Worm (Caenorhabditis elegans): ENCODE data around the gene nhr-190.

DNA sequence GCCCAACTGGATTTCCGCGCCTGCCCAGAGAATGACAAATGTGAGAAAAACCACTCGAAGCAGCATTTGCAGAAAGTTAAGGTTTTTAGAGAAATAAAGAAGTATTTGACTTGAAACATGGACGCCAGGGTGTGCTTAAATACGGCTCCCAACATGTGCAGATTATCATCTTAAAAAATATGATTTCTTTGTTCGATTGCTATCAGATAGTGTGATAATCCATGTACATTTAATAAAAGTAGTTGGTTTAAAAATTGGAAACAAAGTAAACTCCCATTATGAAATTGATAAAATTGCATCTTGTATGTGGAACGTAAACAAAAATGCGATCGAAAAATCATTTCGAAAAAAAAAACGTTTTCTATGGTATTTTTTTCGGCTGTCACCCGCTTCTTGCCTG, 15.1 kb downstream of the nhr-190 start, which contains the start of gene F48G7.8:
- TF ChIP-seq dmd-4 (tag; optimal IDR thresholded peaks at IDR 0.05): no peak
- no peak for TF ChIP-seq unc-62 (GFP tag; optimal IDR thresholded peaks at IDR 0.05)
- no peak for TF ChIP-seq unc-55 (GFP tag; optimal IDR thresholded peaks at IDR 0.05)
- no peak for TF ChIP-seq lin-39 (tag; optimal IDR thresholded peaks at IDR 0.05)
- no peak for TF ChIP-seq lsy-2 (tag; optimal IDR thresholded peaks at IDR 0.05)
- TF ChIP-seq skn-1 (tag; optimal IDR thresholded peaks at IDR 0.05): no peak
- no peak for TF ChIP-seq zag-1 (tag; optimal IDR thresholded peaks at IDR 0.05)
